Fruit fly (Drosophila melanogaster) whole organism, pupa: ENCODE measurements around the gene CG32857.
"Not testable (repeated sequence)": the region's sequence is repeated elsewhere in the genome, so short reads cannot be mapped to it uniquely, and the experiment has no call there.

ENCODE experiments used
- CG10348 ChIP-seq: fragments of 200-800 bp; sonication (Bioruptor generic); IDR thresholded peaks from 2 replicates; pipeline ENCODE4 v1.3.6; 2022; ENCODE audit warnings: missing biosample characterization, missing genetic modification characterization
- CG12605 ChIP-seq: fragments of 200-800 bp; sonication (Bioruptor generic); IDR thresholded peaks from 2 replicates; pipeline ENCODE4 v1.3.6; 2022; ENCODE audit warnings: missing biosample characterization, missing genetic modification characterization
- CG13204 ChIP-seq: fragments of 200-800 bp; sonication (Bioruptor generic); optimal IDR thresholded peaks from 2 replicates; lab custom pipeline; 2018; ENCODE audit warnings: missing biosample characterization, mild to moderate bottlenecking, missing genetic modification characterization, moderate library complexity
- CG14655 ChIP-seq: fragments of 200-800 bp; sonication (Bioruptor generic); optimal IDR thresholded peaks from 3 replicates; lab custom pipeline; 2017; ENCODE audit warnings: mild to moderate bottlenecking, missing biosample characterization, missing genetic modification reagents, missing genetic modification characterization
- CG15710 ChIP-seq: fragments of 200-800 bp; sonication (Bioruptor generic); optimal IDR thresholded peaks from 2 replicates; lab custom pipeline; 2018; ENCODE audit warnings: missing biosample characterization, mild to moderate bottlenecking, missing genetic modification characterization, moderate library complexity
- CG17806 ChIP-seq: fragments of 200-800 bp; sonication (Bioruptor generic); optimal IDR thresholded peaks from 2 replicates; lab custom pipeline; 2018; ENCODE audit warnings: missing biosample characterization, mild to moderate bottlenecking, missing genetic modification characterization, moderate library complexity
- CG32121 ChIP-seq: fragments of 200-800 bp; sonication (Bioruptor generic); IDR thresholded peaks from 2 replicates; pipeline ENCODE4 v1.3.6; 2022; ENCODE audit warnings: missing biosample characterization, missing genetic modification characterization
- CG34367 ChIP-seq: fragments of 200-800 bp; sonication (Bioruptor generic); optimal IDR thresholded peaks from 2 replicates; lab custom pipeline; 2018; ENCODE audit warnings: missing biosample characterization, mild to moderate bottlenecking, missing genetic modification characterization
- CG4496 ChIP-seq: fragments of 200-800 bp; sonication (Bioruptor generic); IDR thresholded peaks from 3 replicates; pipeline ENCODE4 v1.3.6; 2022; ENCODE audit warnings: missing biosample characterization, missing genetic modification characterization
- CG8159 ChIP-seq: fragments of 200-800 bp; sonication (Bioruptor generic); optimal IDR thresholded peaks from 3 replicates; lab custom pipeline; 2018; ENCODE audit warnings: missing biosample characterization, mild to moderate bottlenecking, missing genetic modification characterization, moderate library complexity
- CG8301 ChIP-seq: fragments of 200-800 bp; sonication (Bioruptor generic); optimal IDR thresholded peaks from 2 replicates; lab custom pipeline; 2018; ENCODE audit warnings: missing biosample characterization, mild to moderate bottlenecking, missing genetic modification characterization
- CG9948 ChIP-seq: fragments of 200-800 bp; sonication (Bioruptor generic); optimal IDR thresholded peaks from 2 replicates; lab custom pipeline; 2018; ENCODE audit warnings: missing biosample characterization, mild to moderate bottlenecking, missing genetic modification characterization, moderate library complexity
- D1 ChIP-seq: fragments of 200-800 bp; sonication (Bioruptor generic); optimal IDR thresholded peaks from 2 replicates; lab custom pipeline; 2018; ENCODE audit warnings: missing biosample characterization, mild to moderate bottlenecking, missing genetic modification characterization, moderate library complexity
- EcR ChIP-seq: fragments of 200-800 bp; sonication (Bioruptor generic); optimal IDR thresholded peaks from 3 replicates; lab custom pipeline; 2019; ENCODE audit warnings: missing biosample characterization, missing genetic modification characterization, mild to moderate bottlenecking, moderate library complexity, missing genetic modification reagents
- Ets98B ChIP-seq: fragments of 200-800 bp; sonication (Bioruptor generic); IDR thresholded peaks from 2 replicates; pipeline ENCODE4 v1.3.6; 2022; ENCODE audit warnings: missing biosample characterization, missing genetic modification characterization
- Pif1A ChIP-seq: fragments of 200-800 bp; sonication (Bioruptor generic); optimal IDR thresholded peaks from 3 replicates; lab custom pipeline; 2016; ENCODE audit warnings: missing biosample characterization, missing genetic modification characterization
- Pif1B ChIP-seq: fragments of 200-800 bp; sonication (Bioruptor generic); optimal IDR thresholded peaks from 3 replicates; lab custom pipeline; 2016; ENCODE audit warnings: missing biosample characterization, missing genetic modification characterization
- Snoo ChIP-seq: fragments of 200-800 bp; sonication (Bioruptor generic); optimal IDR thresholded peaks from 3 replicates; lab custom pipeline; 2017; ENCODE audit warnings: missing biosample characterization, mild to moderate bottlenecking, missing genetic modification characterization, inconsistent platforms
- fd96Ca ChIP-seq: fragments of 200-800 bp; sonication (Bioruptor generic); IDR thresholded peaks from 3 replicates; pipeline ENCODE4 v1.3.6; 2022; ENCODE audit warnings: missing biosample characterization, missing genetic modification characterization
- gl ChIP-seq: fragments of 200-800 bp; sonication (Bioruptor generic); optimal IDR thresholded peaks from 2 replicates; lab custom pipeline; 2018; ENCODE audit warnings: missing biosample characterization, mild to moderate bottlenecking, missing genetic modification characterization
- rn ChIP-seq: fragments of 200-800 bp; sonication (Bioruptor generic); IDR thresholded peaks from 2 replicates; pipeline ENCODE4 v1.3.6; 2022; ENCODE audit warnings: missing biosample characterization, missing genetic modification characterization

CG32857 gene

dm6 chrX:21623641-21624040 is 6.2 kb upstream of the CG32857 start, which contains the start of gene CG32500:
TSS of gene CG32500 (minus strand) at chrX:21623750.
- 0 out of 3 replicates have a peak, but pooled peaks have one; percentile 26 for TF ChIP-seq CG4496 (GFP tag; lab: Robert Waterston, UW)
- peak; percentile 45; the same call in 2 of the 3 replicates for TF ChIP-seq fd96Ca (GFP tag; lab: Robert Waterston, UW)
- 0 out of 2 replicates have a peak, but pooled peaks have one; percentile 21 for TF ChIP-seq CG32121
- 0 out of 2 replicates have a peak, but pooled peaks have one; percentile 13 for TF ChIP-seq Ets98B (GFP tag; lab: Robert Waterston, UW)

DNA sequence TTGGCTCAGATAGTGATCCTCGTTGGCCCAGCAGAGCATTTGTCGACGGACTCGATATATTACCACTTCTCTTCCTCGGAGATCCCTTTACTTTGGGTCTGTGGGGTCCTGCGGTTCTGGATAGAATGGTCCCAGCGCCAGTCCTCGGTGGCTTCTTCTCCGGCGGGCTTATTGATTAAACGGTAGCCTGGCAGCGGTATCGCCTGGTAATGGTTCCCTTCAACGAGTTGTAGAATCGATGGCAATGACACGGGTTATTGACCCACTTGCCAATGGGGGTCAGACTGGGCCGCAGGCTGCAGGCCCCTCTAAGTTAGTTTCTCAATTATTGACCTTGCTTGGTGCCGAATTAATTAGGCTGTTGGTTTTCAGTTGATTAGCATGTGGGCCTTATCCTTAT is 3.6 kb upstream of the CG32857 start, which contains the start of gene CG32819:
TSS of gene CG32819 (minus strand) at position 101 of the 400 bp plus-strand sequence.
- not testable (repeated sequence) for TF ChIP-seq CG13204 (GFP tag; lab: Kevin White, UChicago); CG8159 (tag; lab: Kevin White, UChicago); Pif1A
- TF ChIP-seq, all 21 proteins: peak for 0; not testable (repeated sequence) for 21

DNA sequence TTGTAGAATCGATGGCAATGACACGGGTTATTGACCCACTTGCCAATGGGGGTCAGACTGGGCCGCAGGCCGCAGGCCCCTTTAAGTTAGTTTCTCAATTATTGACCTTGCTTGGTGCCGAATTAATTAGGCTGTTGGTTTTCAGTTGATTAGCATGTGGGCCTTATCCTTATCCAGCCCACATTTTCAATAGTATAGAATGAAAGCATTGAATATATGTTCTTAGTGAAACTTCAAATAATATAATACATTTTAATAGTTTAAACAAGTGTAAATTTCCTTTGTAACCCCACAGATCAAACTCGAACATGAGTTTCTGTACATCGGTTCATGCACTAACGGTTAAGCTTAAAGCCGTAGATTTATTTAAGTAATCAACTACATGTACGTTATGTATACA is 2.3 kb downstream of the CG32857 start, which contains the start of gene CG32820:
TSS of gene CG32820 (minus strand) at position 101 of the 400 bp plus-strand sequence.
- 0 out of 3 replicates have a peak, but pooled peaks have one; percentile 10 for TF ChIP-seq CG4496 (GFP tag; lab: Robert Waterston, UW)
- TF ChIP-seq, all 21 proteins: peak for 1; not testable (repeated sequence) for 20

DNA sequence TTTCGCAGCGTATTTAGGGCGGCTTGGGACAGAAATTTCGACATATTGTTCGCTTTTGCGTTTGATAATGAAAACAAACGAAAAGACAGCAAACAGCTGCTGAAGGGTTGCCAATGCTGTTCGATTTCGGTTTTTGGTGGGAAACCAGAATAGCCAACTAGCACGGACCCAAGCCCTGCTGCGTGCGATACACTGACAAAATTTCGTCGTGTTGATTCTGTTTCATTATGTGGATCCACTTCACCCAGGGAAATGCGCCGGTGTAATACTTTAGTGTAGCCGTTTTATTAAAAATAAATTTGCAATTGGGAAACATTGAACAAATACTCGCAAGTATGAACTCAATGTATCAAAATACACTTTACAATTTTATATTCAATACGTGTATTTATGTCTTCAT is 6.0 kb downstream of the CG32857 start, which contains the start of gene CG33502:
TSS of gene CG33502 (minus strand) at position 101 of the 400 bp plus-strand sequence.
- TF ChIP-seq Pif1A; CG12605 (GFP tag; lab: Robert Waterston, UW); CG14655: not testable (repeated sequence)

- TF ChIP-seq fd96Ca (GFP tag; lab: Robert Waterston, UW); CG9948 (tag; lab: Kevin White, UChicago); rn (GFP tag; lab: Robert Waterston, UW): not testable (repeated sequence)
Measured at dm6 chrX:21608820-21609219, 8.6 kb downstream of the CG32857 start, which contains the start of gene CG17450. TSS of gene CG17450 (minus strand) at chrX:21608920.

DNA sequence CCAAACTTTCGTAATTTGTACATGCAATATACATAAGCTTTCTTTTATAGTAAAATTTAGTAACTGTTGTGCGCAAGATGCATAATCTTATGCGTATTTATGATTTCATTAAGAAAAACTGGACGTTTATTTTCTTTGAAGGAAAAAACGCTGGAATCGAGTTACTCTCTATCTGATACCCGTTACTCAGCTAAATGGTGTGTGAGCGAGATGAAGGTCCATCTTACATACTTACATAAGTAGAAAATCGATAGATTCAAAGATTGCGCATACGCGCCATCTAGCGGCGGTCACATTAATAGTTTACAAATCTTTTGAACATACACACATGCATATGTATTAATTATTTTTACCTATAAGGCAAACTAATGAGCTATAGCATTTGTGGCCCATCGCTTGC is 11.9 kb downstream of the CG32857 start:
- TF ChIP-seq Snoo (tag; lab: Kevin White, UChicago): no peak
- no peak for TF ChIP-seq Ets98B (GFP tag; lab: Robert Waterston, UW)
- TF ChIP-seq CG9948 (tag; lab: Kevin White, UChicago): no peak
- TF ChIP-seq CG13204 (GFP tag; lab: Kevin White, UChicago): no peak
- no peak for TF ChIP-seq CG15710 (tag; lab: Kevin White, UChicago)

- TF ChIP-seq CG8159 (tag; lab: Kevin White, UChicago): no peak
- no peak for TF ChIP-seq Pif1A
- no peak for TF ChIP-seq CG13204 (GFP tag; lab: Kevin White, UChicago)
Measured at dm6 chrX:21604956-21605502, 12.4 kb downstream of the CG32857 start, which contains the start of gene GCS2alpha. TSS of gene GCS2alpha (minus strand) at chrX:21605264.

DNA sequence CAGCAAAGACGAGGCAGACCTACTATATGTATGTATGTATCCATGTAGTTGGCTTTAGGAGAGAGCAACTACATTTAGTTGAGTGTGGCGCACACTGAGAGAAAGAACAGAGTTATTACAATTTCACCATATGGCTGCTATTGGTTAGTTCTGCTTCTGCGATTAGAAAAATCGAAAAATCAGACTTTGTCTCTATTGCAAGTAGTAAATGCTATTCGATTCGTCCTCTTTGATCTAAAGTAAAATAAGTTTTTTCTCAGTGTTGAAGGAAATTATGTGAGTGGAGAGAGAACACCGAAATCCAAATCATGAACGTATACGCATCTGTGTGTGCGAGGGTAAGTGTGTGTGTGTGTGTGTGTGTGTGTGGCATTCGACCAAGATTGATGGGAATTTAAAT is 23.5 kb downstream of the CG32857 start:
- TF ChIP-seq rn (GFP tag; lab: Robert Waterston, UW) (peak; percentile 53), CG4496 (GFP tag; lab: Robert Waterston, UW) (peak; percentile 94), Pif1B (peak; percentile 76), gl (peak; percentile 73), CG17806 (tag; lab: Kevin White, UChicago) (peak; percentile 87), fd96Ca (GFP tag; lab: Robert Waterston, UW) (peak; percentile 94), CG12605 (GFP tag; lab: Robert Waterston, UW) (peak; percentile 84), CG32121 (peak; percentile 76), CG10348 (no peak), Pif1A (peak; percentile 91), CG15710 (tag; lab: Kevin White, UChicago) (peak; percentile 64), Snoo (tag; lab: Kevin White, UChicago) (peak; percentile 34), EcR (GFP tag; lab: Kevin White, UChicago) (no peak), CG14655 (peak; percentile 92), CG8301 (tag; lab: Kevin White, UChicago) (peak; percentile 89), D1 (tag; lab: Kevin White, UChicago) (peak; percentile 67), CG34367 (tag; lab: Kevin White, UChicago) (peak; percentile 59), CG13204 (GFP tag; lab: Kevin White, UChicago) (no peak), CG9948 (tag; lab: Kevin White, UChicago) (peak; percentile 73), Ets98B (GFP tag; lab: Robert Waterston, UW) (peak; percentile 88), CG8159 (tag; lab: Kevin White, UChicago) (peak; percentile 86)
